Worm (Caenorhabditis elegans): ENCODE measurements around the gene clc-10.
A peak's percentile ranks its signal among the peaks of the same experiment; 100 is the strongest.

Gene clc-10

ce11 chrIII:6019512-6020209 lies 37.2 kb upstream of the clc-10 start, which contains the start of the genes npp-10 and cyk-3:
Gene npp-10 (minus strand): TSS chrIII:6019562.
Gene cyk-3 (plus strand): TSS chrIII:6020159.
- TF ChIP-seq lsl-1 (GFP tag; optimal IDR thresholded peaks at IDR 0.05) (peak; percentile 52), xnd-1 (tag; optimal IDR thresholded peaks at IDR 0.05) (peak; percentile 6), dpl-1 (GFP tag; optimal IDR thresholded peaks at IDR 0.05) (peak; percentile 5), hmg-1.2 (GFP tag; IDR thresholded peaks at IDR 0.05) (peak; percentile 98), let-607 (tag; optimal IDR thresholded peaks at IDR 0.05) (no peak), lin-54 (GFP tag; optimal IDR thresholded peaks at IDR 0.05) (peak; percentile 30), tbp1 (GFP tag; optimal IDR thresholded peaks at IDR 0.05) (no peak), D2030.7 (GFP tag; IDR thresholded peaks at IDR 0.05) (0 out of 2 replicates have a peak, but pooled peaks have one; percentile 0), madf-6 (GFP tag; IDR thresholded peaks at IDR 0.05) (peak; percentile 52; the same call in 1 of the 2 replicates), dox-1 (GFP tag; IDR thresholded peaks at IDR 0.05) (peak; percentile 47; the same call in 1 of the 2 replicates), mcd-1 (GFP tag; IDR thresholded peaks at IDR 0.05) (peak; percentile 92), nhr-90 (tag; optimal IDR thresholded peaks at IDR 0.05) (no peak), tlf-1 (GFP tag; optimal IDR thresholded peaks at IDR 0.05) (no peak), hmg-20 (GFP tag; IDR thresholded peaks at IDR 0.05) (no peak), Y56A3A.18 (GFP tag; IDR thresholded peaks at IDR 0.05) (no peak), snpc-1.3 (tag; optimal IDR thresholded peaks at IDR 0.05; ENCODE audit: insufficient read depth) (peak; percentile 2), F33H1.4 (GFP tag; IDR thresholded peaks at IDR 0.05) (0 out of 2 replicates have a peak, but pooled peaks have one; percentile 6), B0261.1 (tag; optimal IDR thresholded peaks at IDR 0.05) (no peak), ets-4 (GFP tag; optimal IDR thresholded peaks at IDR 0.05) (no peak), hrde-1 (tag; optimal IDR thresholded peaks at IDR 0.05; ENCODE audit: borderline replicate concordance) (no peak), efl-1 (GFP tag; optimal IDR thresholded peaks at IDR 0.05) (peak; percentile 76), Y53F4B.3 (GFP tag; IDR thresholded peaks at IDR 0.05) (no peak)

DNA sequence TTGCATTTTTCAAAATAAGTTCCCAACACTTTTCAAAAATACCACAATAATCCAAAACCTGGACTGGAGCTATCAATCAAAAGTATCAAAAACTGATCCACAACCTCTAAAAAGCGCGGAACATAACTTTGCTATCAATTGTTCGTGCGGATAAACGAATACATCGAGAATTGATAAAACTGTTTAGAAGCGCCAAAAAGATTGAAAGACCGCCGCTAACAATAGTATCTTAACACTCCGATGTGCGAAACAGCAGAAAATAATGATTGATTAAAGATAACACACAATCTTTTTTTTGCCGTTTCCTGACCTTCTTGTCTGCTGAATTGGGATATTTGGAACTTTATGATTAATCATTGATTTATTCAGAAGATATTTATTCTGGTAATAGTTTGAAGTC lies 28.4 kb upstream of the clc-10 start, which contains the start of gene tbx-7:
Gene tbx-7, minus strand, starts transcription at position 101 of the 400 bp plus-strand sequence.
- TF ChIP-seq F39B2.1 (GFP tag; IDR thresholded peaks at IDR 0.05) (no peak), let-526 (GFP tag; IDR thresholded peaks at IDR 0.05) (no peak), snpc-1.1 (tag; optimal IDR thresholded peaks at IDR 0.05; ENCODE audit: insufficient read depth) (no peak), nfya-2 (GFP tag; IDR thresholded peaks at IDR 0.05) (no peak), snpc-4 (GFP tag; optimal IDR thresholded peaks at IDR 0.05) (no peak), snpc-4 (tag; optimal IDR thresholded peaks at IDR 0.05) (no peak), lsy-27 (tag; optimal IDR thresholded peaks at IDR 0.05; ENCODE audit: borderline replicate concordance, insufficient read depth) (no peak), ceh-40 (GFP tag; IDR thresholded peaks at IDR 0.05) (no peak), cebp-1 (GFP tag; IDR thresholded peaks at IDR 0.05) (no peak), cebp-1 (tag; optimal IDR thresholded peaks at IDR 0.05) (no peak), dpff-1 (tag; optimal IDR thresholded peaks at IDR 0.05) (no peak), egrh-3 (GFP tag; IDR thresholded peaks at IDR 0.05) (no peak), Y53G8AR.9 (GFP tag; conservative IDR thresholded peaks at IDR 0.05) (no peak), snpc-1.3 (tag; optimal IDR thresholded peaks at IDR 0.05; ENCODE audit: insufficient read depth) (no peak), mes-4 (tag; optimal IDR thresholded peaks at IDR 0.05) (no peak), F49E8.2 (tag; optimal IDR thresholded peaks at IDR 0.05; ENCODE audit: insufficient read depth) (no peak), F10E7.11 (tag; optimal IDR thresholded peaks at IDR 0.05) (no peak), rcor-1 (GFP tag; IDR thresholded peaks at IDR 0.05) (no peak), nhr-90 (tag; optimal IDR thresholded peaks at IDR 0.05) (no peak)

Data from whole organism, young adult.